Fruit fly (Drosophila melanogaster): ENCODE data around the gene PTPMT1.

DNA sequence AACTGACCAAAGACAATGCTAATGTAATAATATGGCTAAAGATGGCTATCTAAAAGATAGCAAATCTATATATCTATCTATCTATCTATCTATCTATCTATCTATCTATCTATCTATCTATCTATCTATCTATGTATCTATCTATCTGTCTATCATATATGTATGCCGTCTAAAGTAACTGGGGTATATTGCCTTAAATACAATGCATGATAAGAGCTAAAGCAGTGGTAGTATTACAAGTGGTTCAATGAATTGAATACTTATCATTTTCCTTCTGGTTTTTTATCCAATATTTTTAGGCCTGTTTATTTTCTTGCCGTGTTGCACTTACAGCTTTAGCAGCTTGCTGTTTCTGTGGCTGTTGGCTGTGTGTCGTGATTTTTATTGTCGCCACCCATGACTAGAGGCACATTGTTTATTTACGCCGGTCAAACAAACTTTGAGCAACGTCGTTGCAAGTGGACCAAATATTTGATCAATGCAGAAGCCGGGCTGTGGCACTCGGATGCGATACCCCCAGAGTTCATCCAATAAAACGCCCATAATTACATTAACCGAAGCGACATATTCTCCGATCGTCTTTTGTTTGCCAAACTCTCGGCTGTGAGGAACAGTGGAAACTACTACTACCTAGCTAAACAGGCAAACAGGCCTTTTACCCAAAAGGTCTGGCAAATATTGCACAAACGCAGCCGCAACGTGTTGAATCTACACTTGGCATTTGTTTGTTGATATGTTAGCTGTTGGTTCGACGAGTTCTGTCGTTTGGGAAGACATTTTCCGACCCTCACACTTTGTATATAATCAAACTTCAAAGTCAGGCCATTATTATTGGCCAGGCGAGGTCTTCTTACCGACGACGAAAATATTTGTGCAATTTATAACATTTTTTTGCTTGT, 20.2 kb upstream of the PTPMT1 start:
- no peak for TF ChIP-seq pan (optimal IDR thresholded peaks at IDR 0.05)
- no peak for TF ChIP-seq psq (optimal IDR thresholded peaks at IDR 0.05)
- TF ChIP-seq EcR (GFP tag; optimal IDR thresholded peaks at IDR 0.05): no peak
- TF ChIP-seq usp (GFP tag; optimal IDR thresholded peaks at IDR 0.05): no peak

Measured in whole organism.